Worm (Caenorhabditis elegans) whole organism, late embryonic: ENCODE results near the gene rbr-2.

ENCODE experiments used
- pha-4 ChIP-seq: fragments of 150-350 bp; optimal IDR thresholded peaks from 2 replicates; lab custom pipeline; 2018; ENCODE audit warnings: missing biosample characterization, missing genetic modification reagents, missing genetic modification characterization
- unc-55 ChIP-seq: sonication (generic microtip); optimal IDR thresholded peaks from 2 replicates; lab custom pipeline; 2017; ENCODE audit warnings: missing biosample characterization, missing genetic modification reagents, missing genetic modification characterization

DNA sequence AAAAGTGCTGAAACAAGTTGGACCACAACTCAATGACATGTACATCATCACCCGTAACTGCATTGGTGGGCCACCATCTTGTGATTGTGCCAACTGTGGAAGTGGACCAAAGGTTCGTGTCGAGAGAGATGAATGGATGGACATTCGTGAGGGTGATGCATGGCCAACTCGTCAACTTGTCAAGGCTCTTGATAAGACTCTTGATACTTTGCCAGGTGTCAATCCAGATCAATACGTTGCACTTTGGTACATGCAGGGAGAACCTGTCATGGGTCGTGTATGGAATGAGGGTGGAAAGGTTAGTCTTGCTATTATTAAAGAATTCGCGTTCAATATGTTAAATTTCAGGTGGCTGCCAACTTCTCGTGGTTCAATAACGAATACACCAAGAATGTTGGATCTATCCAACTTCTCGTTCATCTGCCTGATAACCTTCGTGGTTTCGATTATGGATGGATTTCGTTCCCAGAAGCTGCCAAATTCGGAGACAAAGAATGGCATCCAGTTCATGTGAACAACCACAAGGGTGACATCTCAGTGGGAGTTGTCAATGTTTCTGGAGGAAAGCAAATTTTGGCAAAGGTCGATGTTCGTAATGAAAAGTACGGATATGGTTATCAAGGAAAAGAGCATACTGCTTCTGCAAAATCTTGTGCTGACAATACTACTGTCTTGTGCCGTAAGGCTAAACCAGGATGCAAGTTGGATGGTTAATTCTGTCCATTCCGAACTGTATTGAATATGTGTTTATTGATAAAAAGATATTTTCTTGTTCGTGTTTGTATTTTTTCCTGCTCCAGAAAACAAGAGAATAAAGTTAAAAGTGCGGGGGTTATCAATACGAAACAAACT is 30.7 kb downstream of the rbr-2 start:
- no peak for TF ChIP-seq pha-4
- TF ChIP-seq unc-55 (GFP tag; lab: Kevin White, UChicago) = no peak
